Worm (Caenorhabditis elegans) whole organism, young adult: ENCODE results near the gene npl-10.

Experiments used
- B0261.1 ChIP-seq: sonication (generic microtip); optimal IDR thresholded peaks from 2 replicates; lab custom pipeline; 2016; ENCODE audit warnings: mild to moderate bottlenecking, missing genetic modification characterization, moderate library complexity, missing compliant biosample characterization
- F55B11.4 ChIP-seq: sonication (generic microtip); optimal IDR thresholded peaks from 2 replicates; lab custom pipeline; 2016; ENCODE audit warnings: missing compliant biosample characterization, missing genetic modification characterization, borderline replicate concordance; ENCODE audit not compliant: insufficient read depth
- F57A8.1 ChIP-seq: fragments of 200-800 bp; sonication (Bioruptor generic); optimal IDR thresholded peaks from 2 replicates; lab custom pipeline; 2018; ENCODE audit warnings: mild to moderate bottlenecking, missing genetic modification characterization, moderate library complexity, missing compliant biosample characterization
- K12H6.12 ChIP-seq: fragments of 200-800 bp; sonication (Bioruptor generic); optimal IDR thresholded peaks from 2 replicates; lab custom pipeline; 2018; ENCODE audit warnings: mild to moderate bottlenecking, missing genetic modification characterization, missing compliant biosample characterization
- T26A5.8 ChIP-seq: sonication (generic microtip); optimal IDR thresholded peaks from 2 replicates; lab custom pipeline; 2016; ENCODE audit warnings: missing genetic modification characterization, missing compliant biosample characterization
- Y95B8A.8 ChIP-seq: fragments of 200-800 bp; sonication (Bioruptor generic); IDR thresholded peaks from 2 replicates; pipeline ENCODE4 v1.3.6; 2022; ENCODE audit warnings: missing genetic modification reagents, missing genetic modification characterization, missing compliant biosample characterization
- akir-1 ChIP-seq: fragments of 200-800 bp; sonication (Bioruptor generic); optimal IDR thresholded peaks from 2 replicates; lab custom pipeline; 2018; ENCODE audit warnings: mild to moderate bottlenecking, missing genetic modification characterization, moderate library complexity, missing compliant biosample characterization
- aptf-2 ChIP-seq: fragments of 200-800 bp; sonication (Bioruptor generic); conservative IDR thresholded peaks from 2 replicates; pipeline ENCODE4 v1.3.6; 2022; ENCODE audit warnings: missing genetic modification reagents, missing genetic modification characterization, missing compliant biosample characterization
- attf-3 ChIP-seq: fragments of 200-800 bp; sonication (Bioruptor generic); conservative IDR thresholded peaks from 2 replicates; pipeline ENCODE4 v1.3.6; 2022; ENCODE audit warnings: missing genetic modification reagents, missing genetic modification characterization, missing compliant biosample characterization
- ccch-3 ChIP-seq: fragments of 200-800 bp; sonication (Bioruptor generic); optimal IDR thresholded peaks from 2 replicates; lab custom pipeline; 2018; ENCODE audit warnings: mild to moderate bottlenecking, missing genetic modification characterization, missing compliant biosample characterization
- cebp-1 ChIP-seq, 2 experiments: fragments of 200-800 bp in 1 of 2; sonication (Bioruptor generic) in 1 of 2; sonication (generic microtip) in 1 of 2; IDR thresholded peaks in 1 of 2; optimal IDR thresholded peaks in 1 of 2; 2 replicates each; pipeline versions ENCODE4 v1.3.6 to Lab custom; 2017 to 2022; ENCODE audit warnings: missing compliant biosample characterization in 2 of 2, missing genetic modification characterization in 2 of 2, mild to moderate bottlenecking in 1 of 2, missing genetic modification reagents in 1 of 2, moderate library complexity in 1 of 2
- ceh-27 ChIP-seq: fragments of 200-800 bp; sonication (Bioruptor generic); optimal IDR thresholded peaks from 2 replicates; lab custom pipeline; 2018; ENCODE audit warnings: mild to moderate bottlenecking, missing genetic modification characterization, moderate library complexity, missing compliant biosample characterization
- ceh-79 ChIP-seq: sonication (generic microtip); optimal IDR thresholded peaks from 2 replicates; lab custom pipeline; 2017; ENCODE audit warnings: mild to moderate bottlenecking, missing genetic modification characterization, missing compliant biosample characterization
- dox-1 ChIP-seq: fragments of 200-800 bp; sonication (Bioruptor generic); IDR thresholded peaks from 2 replicates; pipeline ENCODE4 v1.3.6; 2022; ENCODE audit warnings: missing genetic modification reagents, missing genetic modification characterization, missing compliant biosample characterization
- dpl-1 ChIP-seq: fragments of 150-350 bp; optimal IDR thresholded peaks from 2 replicates; lab custom pipeline; 2014; ENCODE audit warnings: missing biosample characterization, missing genetic modification reagents, missing genetic modification characterization
- efl-1 ChIP-seq: fragments of 150-350 bp; optimal IDR thresholded peaks from 2 replicates; lab custom pipeline; 2014; ENCODE audit warnings: missing biosample characterization, missing genetic modification reagents, missing genetic modification characterization
- egl-18 ChIP-seq: fragments of 200-800 bp; sonication (Bioruptor generic); IDR thresholded peaks from 2 replicates; pipeline ENCODE4 v1.3.6; 2022; ENCODE audit warnings: missing genetic modification reagents, missing genetic modification characterization, missing compliant biosample characterization
- hmg-1.2 ChIP-seq: fragments of 200-800 bp; sonication (Bioruptor generic); IDR thresholded peaks from 2 replicates; pipeline ENCODE4 v1.3.6; 2022; ENCODE audit warnings: missing genetic modification reagents, missing genetic modification characterization, missing compliant biosample characterization
- hmg-20 ChIP-seq: fragments of 200-800 bp; sonication (Bioruptor generic); IDR thresholded peaks from 2 replicates; pipeline ENCODE4 v1.3.6; 2022; ENCODE audit warnings: missing genetic modification reagents, missing genetic modification characterization, missing compliant biosample characterization
- hrde-1 ChIP-seq: sonication (generic microtip); optimal IDR thresholded peaks from 2 replicates; lab custom pipeline; 2016; ENCODE audit warnings: missing genetic modification characterization, mild to moderate bottlenecking, missing compliant biosample characterization, moderate library complexity, missing genotype, missing genetic modification reagents, borderline replicate concordance
- hsf-1 ChIP-seq: fragments of 200-800 bp; sonication (Bioruptor generic); IDR thresholded peaks from 2 replicates; pipeline ENCODE4 v1.3.6; 2022; ENCODE audit warnings: missing genetic modification reagents, missing genetic modification characterization, missing compliant biosample characterization
- lag-1 ChIP-seq: fragments of 200-800 bp; sonication (Bioruptor generic); IDR thresholded peaks from 2 replicates; pipeline ENCODE4 v1.3.6; 2022; ENCODE audit warnings: missing genetic modification reagents, missing genetic modification characterization, missing compliant biosample characterization
- lin-26 ChIP-seq: fragments of 200-800 bp; sonication (Bioruptor generic); IDR thresholded peaks from 2 replicates; pipeline ENCODE4 v1.3.6; 2022; ENCODE audit warnings: missing genetic modification reagents, missing genetic modification characterization, missing compliant biosample characterization
- lin-35 ChIP-seq, 3 experiments: fragments of 150-350 bp in 2 of 3; sonication (generic microtip) in 1 of 3; optimal IDR thresholded peaks; 2 replicates each; lab custom pipeline; 2014 to 2018; ENCODE audit warnings: missing biosample characterization in 3 of 3, missing genetic modification characterization in 3 of 3, missing genetic modification reagents in 3 of 3
- lin-40 ChIP-seq: sonication (generic microtip); optimal IDR thresholded peaks from 2 replicates; lab custom pipeline; 2016; ENCODE audit warnings: missing genetic modification characterization, mild to moderate bottlenecking, missing compliant biosample characterization, missing genotype, missing genetic modification reagents
- lsy-27 ChIP-seq: sonication (generic microtip); optimal IDR thresholded peaks from 2 replicates; lab custom pipeline; 2017; ENCODE audit warnings: missing genetic modification characterization, mild to moderate bottlenecking, missing compliant biosample characterization, antibody characterized with exemption, missing genotype, borderline replicate concordance; ENCODE audit not compliant: insufficient read depth
- mcd-1 ChIP-seq: fragments of 200-800 bp; sonication (Bioruptor generic); IDR thresholded peaks from 2 replicates; pipeline ENCODE4 v1.3.6; 2022; ENCODE audit warnings: missing genetic modification reagents, missing genetic modification characterization, missing compliant biosample characterization
- mes-4 ChIP-seq: sonication (generic microtip); optimal IDR thresholded peaks from 2 replicates; lab custom pipeline; 2016; ENCODE audit warnings: missing genotype, missing genetic modification characterization, missing compliant biosample characterization
- nfyb-1 ChIP-seq: fragments of 200-800 bp; sonication (Bioruptor generic); IDR thresholded peaks from 2 replicates; pipeline ENCODE4 v1.3.6; 2022; ENCODE audit warnings: missing genetic modification reagents, missing genetic modification characterization, missing compliant biosample characterization
- nhr-120 ChIP-seq: fragments of 200-800 bp; sonication (Bioruptor generic); IDR thresholded peaks from 2 replicates; pipeline ENCODE4 v1.3.6; 2022; ENCODE audit warnings: missing genetic modification characterization, missing compliant biosample characterization
- nhr-27 ChIP-seq: fragments of 200-800 bp; sonication (Bioruptor generic); optimal IDR thresholded peaks from 2 replicates; lab custom pipeline; 2018; ENCODE audit warnings: mild to moderate bottlenecking, missing genetic modification characterization, moderate library complexity, missing compliant biosample characterization
- nhr-80 ChIP-seq: sonication (generic microtip); optimal IDR thresholded peaks from 2 replicates; lab custom pipeline; 2016; ENCODE audit warnings: missing genetic modification characterization, missing compliant biosample characterization
- rcor-1 ChIP-seq: fragments of 200-800 bp; sonication (Bioruptor generic); IDR thresholded peaks from 2 replicates; pipeline ENCODE4 v1.3.6; 2022; ENCODE audit warnings: missing genetic modification reagents, missing genetic modification characterization, missing compliant biosample characterization
- rpc-1 ChIP-seq, 2 experiments: fragments of 150-350 bp in 1 of 2; sonication (generic microtip) in 1 of 2; optimal IDR thresholded peaks; 2 replicates each; lab custom pipeline; 2014 to 2018; ENCODE audit warnings: missing biosample characterization in 1 of 2, missing genetic modification characterization in 1 of 2, missing genetic modification reagents in 1 of 2, missing genotype in 1 of 2
- somi-1 ChIP-seq: fragments of 200-800 bp; sonication (Bioruptor generic); optimal IDR thresholded peaks from 2 replicates; lab custom pipeline; 2018; ENCODE audit warnings: mild to moderate bottlenecking, missing genetic modification characterization, missing compliant biosample characterization
- unc-62 ChIP-seq: fragments of 150-350 bp; optimal IDR thresholded peaks from 2 replicates; lab custom pipeline; 2014; ENCODE audit warnings: missing biosample characterization, missing genetic modification reagents, missing genetic modification characterization
- zfh-2 ChIP-seq: fragments of 200-800 bp; sonication (Bioruptor generic); conservative IDR thresholded peaks from 2 replicates; pipeline ENCODE4 v1.3.6; 2022; ENCODE audit warnings: missing genetic modification reagents, missing genetic modification characterization, missing compliant biosample characterization
- ztf-3 ChIP-seq: fragments of 200-800 bp; sonication (Bioruptor generic); optimal IDR thresholded peaks from 2 replicates; lab custom pipeline; 2018; ENCODE audit warnings: mild to moderate bottlenecking, missing genetic modification characterization, missing compliant biosample characterization

Gene npl-10

DNA sequence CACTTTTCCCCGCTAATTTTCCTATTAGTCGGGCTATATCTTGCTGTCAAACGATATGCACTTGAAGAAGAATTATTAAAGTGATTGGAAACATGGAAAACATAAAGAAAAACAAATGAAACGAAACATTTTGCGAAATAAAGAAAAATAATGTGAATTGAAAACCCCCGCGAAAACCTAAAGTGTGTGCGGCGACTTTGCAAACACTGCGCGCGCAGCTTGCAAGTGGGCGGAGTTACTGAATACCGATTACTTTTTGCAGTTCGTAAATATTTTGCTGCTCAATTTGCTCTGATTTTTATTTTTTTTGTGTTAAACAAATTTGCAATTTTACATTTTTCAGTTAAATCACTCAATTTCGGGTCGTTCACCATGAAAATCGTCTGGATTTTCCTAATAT is 19.1 kb downstream of the npl-10 start, which contains the start of gene ccdc-47 (continued):
- TF ChIP-seq nhr-120 (GFP tag; lab: Robert Waterston, UW): no peak
- peak; percentile 75 for TF ChIP-seq efl-1
- no peak for TF ChIP-seq somi-1 (GFP tag; lab: Kevin White, UChicago)
- no peak for TF ChIP-seq hsf-1
- TF ChIP-seq hmg-1.2 (GFP tag; lab: Robert Waterston, UW): peak; percentile 41; the same call in 1 of the 2 replicates
- TF ChIP-seq lsy-27 (tag; lab: Kevin White, UChicago): no peak
- no peak for TF ChIP-seq lag-1 (GFP tag; lab: Robert Waterston, UW)
- peak; percentile 73 for TF ChIP-seq dox-1 (GFP tag; lab: Robert Waterston, UW)

DNA sequence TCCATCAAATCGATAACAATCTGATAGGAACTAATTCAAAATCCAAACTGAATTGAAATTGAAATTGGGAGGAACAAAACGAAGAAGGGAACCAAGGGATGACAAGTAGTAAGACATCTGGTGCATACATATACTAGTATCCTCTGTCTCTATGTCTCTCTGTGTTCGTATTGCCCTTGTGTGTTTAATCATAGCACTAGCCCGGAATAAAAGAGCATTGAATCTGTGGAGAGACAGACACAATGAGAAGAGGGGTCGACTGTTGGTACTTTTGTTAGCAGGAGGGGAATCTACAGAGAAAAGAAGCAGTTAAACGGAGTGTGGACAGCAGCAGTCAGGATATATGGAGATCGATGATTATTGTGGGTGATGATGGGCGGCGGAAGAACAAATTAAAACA is 20.0 kb downstream of the npl-10 start:
- TF ChIP-seq dpl-1 (GFP tag; lab: Kevin White, UChicago): no peak
- TF ChIP-seq ceh-79 (tag; lab: Kevin White, UChicago): no peak
- TF ChIP-seq ztf-3 (GFP tag; lab: Kevin White, UChicago): no peak
- TF ChIP-seq nfyb-1 (GFP tag; lab: Robert Waterston, UW): 0 out of 2 replicates have a peak, but pooled peaks have one; percentile 31
- no peak for TF ChIP-seq ccch-3 (GFP tag; lab: Kevin White, UChicago)
- peak; percentile 63; the same call in 1 of the 2 replicates for TF ChIP-seq hmg-1.2 (GFP tag; lab: Robert Waterston, UW)
- no peak for TF ChIP-seq B0261.1
- TF ChIP-seq K12H6.12 (tag; lab: Kevin White, UChicago): no peak

DNA sequence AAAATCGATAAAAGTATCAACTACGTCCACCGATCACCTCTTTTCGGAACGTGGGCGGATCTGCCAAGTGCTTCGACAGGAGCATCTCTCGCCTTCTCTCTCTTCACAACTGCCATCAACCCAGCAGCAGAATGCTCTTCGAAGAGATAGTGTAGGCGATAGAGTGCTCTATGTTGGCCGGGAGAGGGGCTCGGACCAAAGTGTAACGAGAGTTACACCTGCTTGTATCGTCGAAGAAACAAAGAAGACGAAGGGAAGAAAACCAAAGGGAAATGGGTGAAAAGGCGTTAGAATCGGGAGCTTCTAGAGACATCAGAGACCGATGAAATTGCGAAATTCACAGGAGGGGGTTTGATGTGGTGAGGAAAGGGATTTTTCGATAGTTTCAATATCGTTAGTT is 20.9 kb downstream of the npl-10 start:
- no peak for TF ChIP-seq cebp-1 (GFP tag; IDR thresholded peaks at IDR 0.05; lab: Robert Waterston, UW)
- TF ChIP-seq cebp-1 (tag; optimal IDR thresholded peaks at IDR 0.05; lab: Kevin White, UChicago): peak; percentile 88
- TF ChIP-seq lin-40: no peak
- no peak for TF ChIP-seq unc-62 (GFP tag; lab: Kevin White, UChicago)
- no peak for TF ChIP-seq egl-18 (GFP tag; lab: Robert Waterston, UW)
- no peak for TF ChIP-seq F55B11.4 (tag; lab: Kevin White, UChicago)
- TF ChIP-seq dpl-1 (GFP tag; lab: Kevin White, UChicago): no peak
- no peak for TF ChIP-seq nhr-80 (tag; lab: Kevin White, UChicago)
- TF ChIP-seq zfh-2: 0 out of 2 replicates have a peak, but pooled peaks have one; percentile 42
- TF ChIP-seq nhr-27 (tag; lab: Kevin White, UChicago): no peak
- no peak for TF ChIP-seq hmg-20 (GFP tag; lab: Robert Waterston, UW)
- no peak for TF ChIP-seq efl-1
- no peak for TF ChIP-seq hsf-1
- TF ChIP-seq rpc-1 (optimal IDR thresholded peaks at IDR 0.05; lab: Kevin White, UChicago): no peak
- no peak for TF ChIP-seq rpc-1 (tag; optimal IDR thresholded peaks at IDR 0.05; lab: Kevin White, UChicago)
- TF ChIP-seq akir-1 (GFP tag; lab: Kevin White, UChicago): no peak
- TF ChIP-seq mes-4 (tag; lab: Kevin White, UChicago): no peak
- TF ChIP-seq aptf-2 (GFP tag; lab: Robert Waterston, UW): no peak
- TF ChIP-seq ztf-3 (GFP tag; lab: Kevin White, UChicago): no peak

DNA sequence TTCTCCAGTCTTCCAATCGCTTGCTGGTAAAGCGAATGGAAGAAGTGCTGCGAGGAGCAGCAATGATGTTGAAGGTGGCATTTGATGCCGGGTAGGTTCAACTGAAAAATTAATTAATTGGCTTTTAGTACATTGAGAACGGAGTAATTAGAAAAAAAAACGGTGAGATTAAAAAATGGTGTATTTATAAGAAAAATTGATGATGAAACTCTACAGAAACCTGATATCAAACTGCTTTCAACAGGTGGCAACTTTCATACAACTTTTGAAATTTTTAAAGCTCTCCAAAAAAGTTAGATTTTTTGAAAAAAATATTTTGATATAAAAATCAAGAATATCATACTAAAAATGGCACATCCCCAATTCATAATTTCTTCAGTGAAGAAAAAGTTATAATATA is 21.7 kb downstream of the npl-10 start, which contains the start of gene pat-3:
TSS of gene pat-3 (minus strand) at position 101 of the 400 bp plus-strand sequence.
- TF ChIP-seq lin-35 (GFP tag; optimal IDR thresholded peaks at IDR 0.05; lab: Kevin White, UChicago) (no peak), lin-26 (GFP tag; lab: Robert Waterston, UW) (no peak), rcor-1 (GFP tag; lab: Robert Waterston, UW) (no peak), hrde-1 (no peak), ceh-27 (no peak), attf-3 (GFP tag; lab: Robert Waterston, UW) (no peak), dpl-1 (GFP tag; lab: Kevin White, UChicago) (no peak), Y95B8A.8 (GFP tag; lab: Robert Waterston, UW) (no peak), T26A5.8 (no peak), F57A8.1 (GFP tag; lab: Kevin White, UChicago) (no peak), mcd-1 (no peak)
